Fruit fly (Drosophila melanogaster): ENCODE measurements around the gene MED30.

DNA sequence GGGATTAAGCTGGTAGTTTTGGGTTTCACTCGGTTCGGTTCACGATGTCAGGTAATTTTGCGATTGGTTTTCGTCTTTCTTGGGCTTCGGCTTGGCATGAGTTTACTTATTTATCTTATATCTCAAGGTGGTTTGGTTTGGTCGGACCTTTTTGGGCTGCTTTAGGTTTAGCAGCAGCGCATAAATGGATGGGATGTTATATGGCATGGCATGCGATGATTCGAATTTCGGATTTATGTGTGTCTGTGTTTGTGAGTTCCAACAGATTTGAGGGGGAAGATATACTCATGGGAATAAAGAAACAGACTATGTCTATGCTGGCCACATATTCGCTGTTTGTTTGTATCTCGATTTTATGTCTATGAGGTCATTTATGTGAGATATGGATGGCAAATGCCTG lies 43.8 kb upstream of the MED30 start:
- no peak for TF ChIP-seq Eip93F (GFP tag; optimal IDR thresholded peaks at IDR 0.05)
- no peak for TF ChIP-seq Gug (GFP tag; IDR thresholded peaks at IDR 0.05)
- TF ChIP-seq Hr39 (GFP tag; optimal IDR thresholded peaks at IDR 0.05): no peak
- no peak for TF ChIP-seq CG3919 (GFP tag; optimal IDR thresholded peaks at IDR 0.05)
- TF ChIP-seq svp (GFP tag): no peak
- no peak for TF ChIP-seq CG11762 (GFP tag; optimal IDR thresholded peaks at IDR 0.05; ENCODE audit: insufficient read depth)
- no peak for TF ChIP-seq CG16779 (tag; optimal IDR thresholded peaks at IDR 0.05)
- TF ChIP-seq OdsH (GFP tag; optimal IDR thresholded peaks at IDR 0.05): no peak

Measured in whole organism, prepupa.